Worm (Caenorhabditis elegans): Measurements from ENCODE around the gene oig-8.

DNA sequence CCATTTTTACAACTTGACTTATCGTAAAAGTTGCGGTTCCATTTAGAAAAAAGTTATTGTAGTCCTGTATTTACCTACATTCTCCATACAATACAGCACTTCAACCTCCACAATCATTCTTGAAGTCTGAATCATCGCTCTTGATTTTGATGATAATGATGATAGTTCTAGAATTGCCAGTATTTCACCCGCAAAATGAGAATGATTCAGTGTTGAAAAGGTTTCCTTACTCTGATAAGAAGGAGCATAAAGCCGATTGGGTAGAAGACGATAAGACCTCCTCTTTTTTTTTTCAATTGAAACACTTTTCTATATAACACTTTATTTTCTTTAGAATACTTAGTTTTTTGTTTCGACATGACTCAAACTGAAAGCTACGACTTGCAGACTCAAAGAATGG, 18.1 kb downstream of the oig-8 start, which contains the start of gene T19D12.4:
- TF ChIP-seq unc-62 (GFP tag; optimal IDR thresholded peaks at IDR 0.05) = no peak
- TF ChIP-seq blmp-1 (tag; optimal IDR thresholded peaks at IDR 0.05; ENCODE audit: insufficient read depth) = no peak
- no peak for TF ChIP-seq nhr-10 (tag; optimal IDR thresholded peaks at IDR 0.05)
- no peak for TF ChIP-seq R02D3.7 (tag; optimal IDR thresholded peaks at IDR 0.05)
- no peak for TF ChIP-seq ceh-82 (tag; optimal IDR thresholded peaks at IDR 0.05)
- TF ChIP-seq Y55F3AM.14 (GFP tag; optimal IDR thresholded peaks at IDR 0.05) = no peak
- TF ChIP-seq ztf-11 (tag; optimal IDR thresholded peaks at IDR 0.05) = no peak
- no peak for TF ChIP-seq nhr-11 (tag; optimal IDR thresholded peaks at IDR 0.05)
